Comparison of ENCODE assay signal across 1 fruit fly cellular context in genomic region chr3R:5746646-5747045, dm6.
TF ChIP-seq lines count a peak whose summit lies in the region.

No protein-coding gene starts in this region.

TF ChIP-seq in whole organism, embryonic, 481 proteins besides CTCF, POLR2A, EP300 and RAD21 (continued from another document):
- no peak for TF ChIP-seq gt (GFP tag; IDR thresholded peaks at IDR 0.05; lab: Robert Waterston, UW)
- TF ChIP-seq CG1233 (GFP tag; optimal IDR thresholded peaks at IDR 0.05; lab: Kevin White, UChicago), result no peak
- peak; percentile 64 for TF ChIP-seq CG6765 (GFP tag; optimal IDR thresholded peaks at IDR 0.05; lab: Kevin White, UChicago)
- no peak for TF ChIP-seq shn (GFP tag; optimal IDR thresholded peaks at IDR 0.05; lab: Kevin White, UChicago)
- peak; percentile 44 for TF ChIP-seq CG7556 (GFP tag; optimal IDR thresholded peaks at IDR 0.05; lab: Kevin White, UChicago)
- no peak for TF ChIP-seq tll (GFP tag; optimal IDR thresholded peaks at IDR 0.05; lab: Kevin White, UChicago)
- TF ChIP-seq CG4854 (GFP tag; optimal IDR thresholded peaks at IDR 0.05; lab: Kevin White, UChicago), result peak; percentile 6
- TF ChIP-seq CG13123 (GFP tag; optimal IDR thresholded peaks at IDR 0.05; lab: Kevin White, UChicago), result no peak
- no peak for TF ChIP-seq Hr39 (optimal IDR thresholded peaks at IDR 0.05; lab: Kevin White, UChicago)
- no peak for TF ChIP-seq Doc2 (GFP tag; IDR thresholded peaks at IDR 0.05; lab: Robert Waterston, UW)
- no peak for TF ChIP-seq cg (GFP tag; optimal IDR thresholded peaks at IDR 0.05; lab: Kevin White, UChicago)
- TF ChIP-seq Dbx (GFP tag; IDR thresholded peaks at IDR 0.05; lab: Robert Waterston, UW), result no peak
- no peak for TF ChIP-seq CG43689 (GFP tag; IDR thresholded peaks at IDR 0.05; lab: Robert Waterston, UW)
- no peak for TF ChIP-seq NFAT (GFP tag; IDR thresholded peaks at IDR 0.05; lab: Robert Waterston, UW)
- no peak for TF ChIP-seq CG13287 (GFP tag; IDR thresholded peaks at IDR 0.05; lab: Robert Waterston, UW; ENCODE audit: partially characterized antibody)
- peak; percentile 53 for TF ChIP-seq scrt (GFP tag; optimal IDR thresholded peaks at IDR 0.05; lab: Kevin White, UChicago)
- no peak for TF ChIP-seq unc-4 (GFP tag; IDR thresholded peaks at IDR 0.05; lab: Robert Waterston, UW; ENCODE audit: partially characterized antibody)
- no peak for TF ChIP-seq Lhr (GFP tag; optimal IDR thresholded peaks at IDR 0.05; lab: Kevin White, UChicago)
- TF ChIP-seq CG12219 (GFP tag; optimal IDR thresholded peaks at IDR 0.05; lab: Kevin White, UChicago), result no peak
- no peak for TF ChIP-seq CG12236 (GFP tag; optimal IDR thresholded peaks at IDR 0.05; lab: Kevin White, UChicago)
- TF ChIP-seq slbo (GFP tag; IDR thresholded peaks at IDR 0.05; lab: Robert Waterston, UW), result no peak
- peak; percentile 76 for TF ChIP-seq Fer1 (GFP tag; optimal IDR thresholded peaks at IDR 0.05; lab: Kevin White, UChicago)
- TF ChIP-seq chif (GFP tag; optimal IDR thresholded peaks at IDR 0.05; lab: Kevin White, UChicago), result no peak
- peak; percentile 8 for TF ChIP-seq unpg (GFP tag; optimal IDR thresholded peaks at IDR 0.05; lab: Kevin White, UChicago)
- no peak for TF ChIP-seq run (tag; optimal IDR thresholded peaks at IDR 0.05; lab: Kevin White, UChicago)
- TF ChIP-seq CG17385 (GFP tag; optimal IDR thresholded peaks at IDR 0.05; lab: Kevin White, UChicago), result peak; percentile 10
- no peak for TF ChIP-seq Nf-YC (tag; optimal IDR thresholded peaks at IDR 0.05; lab: Kevin White, UChicago)
- no peak for TF ChIP-seq Camta (GFP tag; optimal IDR thresholded peaks at IDR 0.05; lab: Kevin White, UChicago)
- TF ChIP-seq Ada2b (GFP tag; IDR thresholded peaks at IDR 0.05; lab: Robert Waterston, UW), result no peak
- TF ChIP-seq CG3281 (GFP tag; optimal IDR thresholded peaks at IDR 0.05; lab: Kevin White, UChicago), result peak; percentile 74
- no peak for TF ChIP-seq CG14965 (GFP tag; optimal IDR thresholded peaks at IDR 0.05; lab: Kevin White, UChicago; ENCODE audit: borderline replicate concordance)
- TF ChIP-seq CG2116 (GFP tag; optimal IDR thresholded peaks at IDR 0.05; lab: Kevin White, UChicago), result no peak
- no peak for TF ChIP-seq twi (tag; optimal IDR thresholded peaks at IDR 0.05; lab: Kevin White, UChicago)
- no peak for TF ChIP-seq CG5953 (GFP tag; IDR thresholded peaks at IDR 0.05; lab: Robert Waterston, UW)
- no peak for TF ChIP-seq NC2β (GFP tag; optimal IDR thresholded peaks at IDR 0.05; lab: Kevin White, UChicago)
- no peak for TF ChIP-seq CG11247 (GFP tag; IDR thresholded peaks at IDR 0.05; lab: Robert Waterston, UW)
- no peak for TF ChIP-seq gcm (GFP tag; optimal IDR thresholded peaks at IDR 0.05; lab: Kevin White, UChicago)
- TF ChIP-seq CG3847 (GFP tag; IDR thresholded peaks at IDR 0.05; lab: Robert Waterston, UW), result no peak
- TF ChIP-seq Atf-2 (GFP tag; optimal IDR thresholded peaks at IDR 0.05; lab: Kevin White, UChicago), result no peak
- TF ChIP-seq CG17568 (GFP tag; optimal IDR thresholded peaks at IDR 0.05; lab: Kevin White, UChicago), result no peak
- TF ChIP-seq sens (GFP tag; lab: Kevin White, UChicago), result peak; percentile 78
- no peak for TF ChIP-seq CG17361 (GFP tag; IDR thresholded peaks at IDR 0.05; lab: Robert Waterston, UW)
- TF ChIP-seq schlank (tag; optimal IDR thresholded peaks at IDR 0.05; lab: Kevin White, UChicago), result peak; percentile 38
- TF ChIP-seq Dip2 (GFP tag; IDR thresholded peaks at IDR 0.05; lab: Robert Waterston, UW), result no peak
- TF ChIP-seq Ets65A (GFP tag; lab: Kevin White, UChicago), result no peak
- no peak for TF ChIP-seq Hr3 (GFP tag; optimal IDR thresholded peaks at IDR 0.05; lab: Kevin White, UChicago)
- no peak for TF ChIP-seq BtbVII (GFP tag; optimal IDR thresholded peaks at IDR 0.05; lab: Kevin White, UChicago)
- TF ChIP-seq Bgb (GFP tag; IDR thresholded peaks at IDR 0.05; lab: Robert Waterston, UW; ENCODE audit: partially characterized antibody), result no peak
- TF ChIP-seq dm (GFP tag; optimal IDR thresholded peaks at IDR 0.05; lab: Kevin White, UChicago), result no peak
- TF ChIP-seq kay (GFP tag; optimal IDR thresholded peaks at IDR 0.05; lab: Kevin White, UChicago), result no peak
- no peak for TF ChIP-seq pum (GFP tag; optimal IDR thresholded peaks at IDR 0.05; lab: Kevin White, UChicago)
- no peak for TF ChIP-seq CG31388 (GFP tag; optimal IDR thresholded peaks at IDR 0.05; lab: Kevin White, UChicago)
- TF ChIP-seq nmo (GFP tag; optimal IDR thresholded peaks at IDR 0.05; lab: Kevin White, UChicago), result no peak
- TF ChIP-seq caup (GFP tag; optimal IDR thresholded peaks at IDR 0.05; lab: Kevin White, UChicago; ENCODE audit: severe bottlenecking), result peak; percentile 77
- no peak for TF ChIP-seq CG3065 (GFP tag; optimal IDR thresholded peaks at IDR 0.05; lab: Kevin White, UChicago)
- TF ChIP-seq CG7271 (tag; optimal IDR thresholded peaks at IDR 0.05; lab: Kevin White, UChicago), result no peak
- TF ChIP-seq lab (GFP tag; optimal IDR thresholded peaks at IDR 0.05; lab: Kevin White, UChicago), result peak; percentile 84
- TF ChIP-seq CG7745 (tag; optimal IDR thresholded peaks at IDR 0.05; lab: Kevin White, UChicago), result no peak
- TF ChIP-seq Hmx (GFP tag; optimal IDR thresholded peaks at IDR 0.05; lab: Kevin White, UChicago), result no peak
- TF ChIP-seq B-H2 (GFP tag; optimal IDR thresholded peaks at IDR 0.05; lab: Kevin White, UChicago), result peak; percentile 73
- TF ChIP-seq CG33557 (GFP tag; optimal IDR thresholded peaks at IDR 0.05; lab: Kevin White, UChicago), result no peak
- no peak for TF ChIP-seq CG16779 (GFP tag; IDR thresholded peaks at IDR 0.05; lab: Robert Waterston, UW)
- TF ChIP-seq btn (GFP tag; optimal IDR thresholded peaks at IDR 0.05; lab: Kevin White, UChicago), result no peak
- TF ChIP-seq Dp (GFP tag; optimal IDR thresholded peaks at IDR 0.05; lab: Kevin White, UChicago), result no peak
- TF ChIP-seq fd64A (GFP tag; optimal IDR thresholded peaks at IDR 0.05; lab: Kevin White, UChicago), result peak; percentile 8
- no peak for TF ChIP-seq sisA (GFP tag; IDR thresholded peaks at IDR 0.05; lab: Robert Waterston, UW)
- no peak for TF ChIP-seq Hey (tag; optimal IDR thresholded peaks at IDR 0.05; lab: Kevin White, UChicago)
- TF ChIP-seq stwl (tag; optimal IDR thresholded peaks at IDR 0.05; lab: Kevin White, UChicago), result no peak
- no peak; the same call in 1 of the 2 replicates for TF ChIP-seq CG31441 (GFP tag; IDR thresholded peaks at IDR 0.05; lab: Robert Waterston, UW)
- no peak; the same call in 1 of the 2 replicates for TF ChIP-seq CG14014 (GFP tag; IDR thresholded peaks at IDR 0.05; lab: Robert Waterston, UW)
- TF ChIP-seq CG13424 (tag; optimal IDR thresholded peaks at IDR 0.05; lab: Kevin White, UChicago), result peak; percentile 4
- TF ChIP-seq pho (GFP tag; optimal IDR thresholded peaks at IDR 0.05; lab: Kevin White, UChicago), result peak; percentile 12
- TF ChIP-seq CG7357 (GFP tag; IDR thresholded peaks at IDR 0.05; lab: Robert Waterston, UW), result no peak
- no peak for TF ChIP-seq CG17186 (GFP tag; optimal IDR thresholded peaks at IDR 0.05; lab: Kevin White, UChicago)
- TF ChIP-seq CG6654 (GFP tag; optimal IDR thresholded peaks at IDR 0.05; lab: Kevin White, UChicago), result no peak
- TF ChIP-seq CG6813 (GFP tag; optimal IDR thresholded peaks at IDR 0.05; lab: Kevin White, UChicago), result peak; percentile 81
- TF ChIP-seq Dref (GFP tag; IDR thresholded peaks at IDR 0.05; lab: Robert Waterston, UW), result no peak
- no peak for TF ChIP-seq aop (GFP tag; IDR thresholded peaks at IDR 0.05; lab: Robert Waterston, UW)
- TF ChIP-seq CG13296 (GFP tag; optimal IDR thresholded peaks at IDR 0.05; lab: Kevin White, UChicago), result peak; percentile 66
- peak; percentile 42 for TF ChIP-seq Dek (tag; optimal IDR thresholded peaks at IDR 0.05; lab: Kevin White, UChicago)
- TF ChIP-seq fru (optimal IDR thresholded peaks at IDR 0.05; lab: Kevin White, UChicago), result no peak
- peak; percentile 71 for TF ChIP-seq CG10543 (GFP tag; optimal IDR thresholded peaks at IDR 0.05; lab: Kevin White, UChicago)
- no peak for TF ChIP-seq CG10565 (GFP tag; optimal IDR thresholded peaks at IDR 0.05; lab: Kevin White, UChicago)
- TF ChIP-seq Rfx (GFP tag; IDR thresholded peaks at IDR 0.05; lab: Robert Waterston, UW), result peak; percentile 20; the same call in 1 of the 2 replicates
- TF ChIP-seq sr (GFP tag; IDR thresholded peaks at IDR 0.05; lab: Robert Waterston, UW), result no peak
- no peak for TF ChIP-seq CG10979 (tag; optimal IDR thresholded peaks at IDR 0.05; lab: Kevin White, UChicago)
- no peak for TF ChIP-seq CG11560 (tag; IDR thresholded peaks at IDR 0.05; lab: Robert Waterston, UW)
- TF ChIP-seq fd3F (GFP tag; optimal IDR thresholded peaks at IDR 0.05; lab: Kevin White, UChicago), result peak; percentile 32
- no peak for TF ChIP-seq CG17912 (GFP tag; optimal IDR thresholded peaks at IDR 0.05; lab: Kevin White, UChicago)
- TF ChIP-seq cato (GFP tag; optimal IDR thresholded peaks at IDR 0.05; lab: Kevin White, UChicago; ENCODE audit: borderline replicate concordance), result no peak
- no peak for TF ChIP-seq CG8924 (tag; optimal IDR thresholded peaks at IDR 0.05; lab: Kevin White, UChicago)
- no peak for TF ChIP-seq CG5245 (GFP tag; optimal IDR thresholded peaks at IDR 0.05; lab: Kevin White, UChicago)
- TF ChIP-seq bigmax (GFP tag; optimal IDR thresholded peaks at IDR 0.05; lab: Kevin White, UChicago), result no peak
- TF ChIP-seq CG15601 (tag; optimal IDR thresholded peaks at IDR 0.05; lab: Kevin White, UChicago), result peak; percentile 53
- no peak for TF ChIP-seq jumu (GFP tag; optimal IDR thresholded peaks at IDR 0.05; lab: Kevin White, UChicago)
- no peak for TF ChIP-seq dati (GFP tag; IDR thresholded peaks at IDR 0.05; lab: Robert Waterston, UW)
- no peak for TF ChIP-seq hkb (optimal IDR thresholded peaks at IDR 0.05; lab: Kevin White, UChicago)
- no peak for TF ChIP-seq hkb (GFP tag; IDR thresholded peaks at IDR 0.05; lab: Robert Waterston, UW)
- no peak for TF ChIP-seq Oaz (GFP tag; IDR thresholded peaks at IDR 0.05; lab: Robert Waterston, UW)
- TF ChIP-seq al (GFP tag; IDR thresholded peaks at IDR 0.05; lab: Robert Waterston, UW), result no peak
- TF ChIP-seq Gug (GFP tag; IDR thresholded peaks at IDR 0.05; lab: Robert Waterston, UW), result no peak
- TF ChIP-seq cwo (GFP tag; optimal IDR thresholded peaks at IDR 0.05; lab: Kevin White, UChicago), result peak; percentile 31
- TF ChIP-seq CG8388 (GFP tag; optimal IDR thresholded peaks at IDR 0.05; lab: Kevin White, UChicago), result no peak
- TF ChIP-seq CG2120 (GFP tag; optimal IDR thresholded peaks at IDR 0.05; lab: Kevin White, UChicago), result peak; percentile 37
- no peak for TF ChIP-seq tio (GFP tag; optimal IDR thresholded peaks at IDR 0.05; lab: Kevin White, UChicago)
- TF ChIP-seq CG6272 (GFP tag; IDR thresholded peaks at IDR 0.05; lab: Robert Waterston, UW), result no peak
- no peak for TF ChIP-seq CG12391 (tag; optimal IDR thresholded peaks at IDR 0.05; lab: Kevin White, UChicago)
- TF ChIP-seq CG8765 (GFP tag; IDR thresholded peaks at IDR 0.05; lab: Robert Waterston, UW), result no peak
- TF ChIP-seq wdn (GFP tag; IDR thresholded peaks at IDR 0.05; lab: Robert Waterston, UW), result no peak
- TF ChIP-seq trh (GFP tag; optimal IDR thresholded peaks at IDR 0.05; lab: Kevin White, UChicago), result no peak
- no peak for TF ChIP-seq CG4820 (GFP tag; optimal IDR thresholded peaks at IDR 0.05; lab: Kevin White, UChicago)
- no peak for TF ChIP-seq chm (GFP tag; IDR thresholded peaks at IDR 0.05; lab: Robert Waterston, UW)
- peak; percentile 55 for TF ChIP-seq Med (GFP tag; lab: Kevin White, UChicago)
- no peak for TF ChIP-seq Awh (GFP tag; IDR thresholded peaks at IDR 0.05; lab: Robert Waterston, UW)
- TF ChIP-seq CG12104 (GFP tag; optimal IDR thresholded peaks at IDR 0.05; lab: Kevin White, UChicago), result peak; percentile 2
- TF ChIP-seq emc (GFP tag; optimal IDR thresholded peaks at IDR 0.05; lab: Kevin White, UChicago), result no peak
- no peak for TF ChIP-seq bab2 (GFP tag; optimal IDR thresholded peaks at IDR 0.05; lab: Kevin White, UChicago)
- no peak for TF ChIP-seq CG42726 (GFP tag; IDR thresholded peaks at IDR 0.05; lab: Robert Waterston, UW; ENCODE audit: partially characterized antibody)
- TF ChIP-seq pb (GFP tag; optimal IDR thresholded peaks at IDR 0.05; lab: Kevin White, UChicago), result no peak
- TF ChIP-seq trem (tag; optimal IDR thresholded peaks at IDR 0.05; lab: Kevin White, UChicago), result no peak
- TF ChIP-seq CG7839 (tag; optimal IDR thresholded peaks at IDR 0.05; lab: Kevin White, UChicago), result no peak
- no peak for TF ChIP-seq HLH54F (GFP tag; optimal IDR thresholded peaks at IDR 0.05; lab: Kevin White, UChicago)
- no peak for TF ChIP-seq bowl (GFP tag; IDR thresholded peaks at IDR 0.05; lab: Robert Waterston, UW)
TF ChIP-seq in whole organism, embryonic: peak in this region for 58.
